Fruit fly (Drosophila melanogaster): ENCODE measurements around the gene REPTOR-BP.
A peak's percentile ranks its signal among the peaks of the same experiment; 100 is the strongest.

Gene REPTOR-BP

dm6 chr2L:10226724-10227407 is 37.1 kb upstream of the REPTOR-BP start, which contains the start of gene CG5708 (continued):
- no peak for TF ChIP-seq fru (optimal IDR thresholded peaks at IDR 0.05)
- TF ChIP-seq BtbVII (GFP tag; optimal IDR thresholded peaks at IDR 0.05): no peak
- no peak for TF ChIP-seq dan (GFP tag; IDR thresholded peaks at IDR 0.05)
- TF ChIP-seq sim (GFP tag; IDR thresholded peaks at IDR 0.05): no peak
- no peak for TF ChIP-seq CG33213 (GFP tag; optimal IDR thresholded peaks at IDR 0.05)
- peak; percentile 2 for TF ChIP-seq zfh2 (GFP tag; optimal IDR thresholded peaks at IDR 0.05)
- no peak for TF ChIP-seq CG4820 (GFP tag; optimal IDR thresholded peaks at IDR 0.05)
- TF ChIP-seq CG12219 (GFP tag; optimal IDR thresholded peaks at IDR 0.05): no peak
- peak; percentile 25 for TF ChIP-seq CG8924 (tag; optimal IDR thresholded peaks at IDR 0.05)
- no peak for TF ChIP-seq HLHmδ (GFP tag; optimal IDR thresholded peaks at IDR 0.05)
- no peak for TF ChIP-seq Ravus (GFP tag; IDR thresholded peaks at IDR 0.05)
- no peak for TF ChIP-seq CG14050 (GFP tag; IDR thresholded peaks at IDR 0.05)
- TF ChIP-seq Kr (GFP tag; optimal IDR thresholded peaks at IDR 0.05): no peak
- TF ChIP-seq Lim3 (GFP tag; IDR thresholded peaks at IDR 0.05): no peak
- TF ChIP-seq Lhr (GFP tag; optimal IDR thresholded peaks at IDR 0.05): peak; percentile 36
- peak; percentile 35 for TF ChIP-seq sens (GFP tag)
- TF ChIP-seq CG8359 (GFP tag; optimal IDR thresholded peaks at IDR 0.05; ENCODE audit: borderline replicate concordance): no peak
- no peak for TF ChIP-seq unpg (GFP tag; optimal IDR thresholded peaks at IDR 0.05)
- TF ChIP-seq Bteb2 (GFP tag; optimal IDR thresholded peaks at IDR 0.05): no peak
- peak; percentile 33 for TF ChIP-seq CG14710 (tag; optimal IDR thresholded peaks at IDR 0.05)
- TF ChIP-seq exex (tag; optimal IDR thresholded peaks at IDR 0.05): peak; percentile 40
- peak; percentile 6 for TF ChIP-seq CG4424 (GFP tag; optimal IDR thresholded peaks at IDR 0.05)
- no peak for TF ChIP-seq MTF-1 (GFP tag; optimal IDR thresholded peaks at IDR 0.05; ENCODE audit: borderline replicate concordance)
- TF ChIP-seq Dbx (GFP tag; IDR thresholded peaks at IDR 0.05): no peak
- TF ChIP-seq lbe (GFP tag; optimal IDR thresholded peaks at IDR 0.05): no peak
- no peak for TF ChIP-seq maf-S (GFP tag; optimal IDR thresholded peaks at IDR 0.05)
- TF ChIP-seq zen (tag; optimal IDR thresholded peaks at IDR 0.05): no peak
- TF ChIP-seq NC2α (GFP tag; optimal IDR thresholded peaks at IDR 0.05): no peak
- no peak for TF ChIP-seq CG4854 (GFP tag; optimal IDR thresholded peaks at IDR 0.05)
- TF ChIP-seq CG3407 (GFP tag; optimal IDR thresholded peaks at IDR 0.05): no peak
- TF ChIP-seq nerfin-2 (GFP tag; IDR thresholded peaks at IDR 0.05; ENCODE audit: partially characterized antibody): no peak
- TF ChIP-seq vfl (GFP tag; optimal IDR thresholded peaks at IDR 0.05): no peak
- no peak for TF ChIP-seq ems (GFP tag; optimal IDR thresholded peaks at IDR 0.05)
- TF ChIP-seq Asciz (GFP tag; optimal IDR thresholded peaks at IDR 0.05): no peak
- TF ChIP-seq CG12744 (GFP tag; optimal IDR thresholded peaks at IDR 0.05): no peak
- TF ChIP-seq hbn (GFP tag; IDR thresholded peaks at IDR 0.05; ENCODE audit: partially characterized antibody): peak; percentile 30; the same call in 1 of the 2 replicates
- TF ChIP-seq sqz (GFP tag; optimal IDR thresholded peaks at IDR 0.05): no peak
- TF ChIP-seq Max (GFP tag; optimal IDR thresholded peaks at IDR 0.05): no peak
- peak; percentile 48 for TF ChIP-seq phol (tag; optimal IDR thresholded peaks at IDR 0.05)
- no peak for TF ChIP-seq fu2 (GFP tag; optimal IDR thresholded peaks at IDR 0.05)
- TF ChIP-seq CG13775 (GFP tag; optimal IDR thresholded peaks at IDR 0.05): peak; percentile 17
- no peak for TF ChIP-seq CG9876 (GFP tag; optimal IDR thresholded peaks at IDR 0.05)
- no peak for TF ChIP-seq gsb-n (tag; optimal IDR thresholded peaks at IDR 0.05)
- TF ChIP-seq Hr39 (optimal IDR thresholded peaks at IDR 0.05): no peak
- no peak for TF ChIP-seq mld (GFP tag; IDR thresholded peaks at IDR 0.05; ENCODE audit: partially characterized antibody)
- TF ChIP-seq CG2120 (GFP tag; optimal IDR thresholded peaks at IDR 0.05): peak; percentile 37
- TF ChIP-seq CG7963 (GFP tag; IDR thresholded peaks at IDR 0.05; ENCODE audit: partially characterized antibody): no peak
- no peak for TF ChIP-seq CG9609 (GFP tag; optimal IDR thresholded peaks at IDR 0.05)
- TF ChIP-seq Ptx1 (GFP tag; IDR thresholded peaks at IDR 0.05): no peak
- TF ChIP-seq bsh (GFP tag; optimal IDR thresholded peaks at IDR 0.05): no peak
- TF ChIP-seq Pdp1 (GFP tag; optimal IDR thresholded peaks at IDR 0.05): no peak
